Worm (Caenorhabditis elegans) whole organism, L3 larva: ENCODE results near the gene htas-1.

Experiments used
- aly-2 ChIP-seq: fragments of 150-350 bp; optimal IDR thresholded peaks from 2 replicates; lab custom pipeline; 2014; ENCODE audit warnings: missing biosample characterization, missing genetic modification characterization
- ama-1 ChIP-seq: fragments of 150-350 bp; optimal IDR thresholded peaks from 2 replicates; lab custom pipeline; 2018
- ceh-16 ChIP-seq: sonication (generic microtip); optimal IDR thresholded peaks from 2 replicates; lab custom pipeline; 2017; ENCODE audit warnings: missing biosample characterization, missing genetic modification characterization
- ceh-82 ChIP-seq: fragments of 150-350 bp; optimal IDR thresholded peaks from 2 replicates; lab custom pipeline; 2014; ENCODE audit warnings: missing biosample characterization, missing genetic modification characterization
- ceh-9 ChIP-seq: sonication (generic microtip); optimal IDR thresholded peaks from 2 replicates; lab custom pipeline; 2018; ENCODE audit warnings: missing biosample characterization, missing genetic modification characterization
- daf-12 ChIP-seq: fragments of 150-350 bp; optimal IDR thresholded peaks from 2 replicates; lab custom pipeline; 2014; ENCODE audit warnings: missing biosample characterization, missing genetic modification reagents, missing genetic modification characterization
- elt-1 ChIP-seq: fragments of 150-350 bp; optimal IDR thresholded peaks from 2 replicates; lab custom pipeline; 2014; ENCODE audit warnings: missing biosample characterization, missing genetic modification characterization
- elt-2 ChIP-seq: sonication (generic microtip); optimal IDR thresholded peaks from 2 replicates; lab custom pipeline; 2016; ENCODE audit warnings: missing genetic modification reagents, mild to moderate bottlenecking, missing genetic modification characterization, missing compliant biosample characterization
- elt-3 ChIP-seq, 3 experiments: fragments of 150-350 bp in 1 of 3; sonication (generic microtip) in 2 of 3; optimal IDR thresholded peaks; 2 replicates in 2 of 3; 4 replicates in 1 of 3; lab custom pipeline; 2014 to 2017; ENCODE audit warnings: missing biosample characterization in 3 of 3, missing genetic modification characterization in 3 of 3
- eor-1 ChIP-seq, 2 experiments: fragments of 150-350 bp; optimal IDR thresholded peaks; 2 replicates each; lab custom pipeline; 2014 to 2018; ENCODE audit warnings: missing biosample characterization in 2 of 2, missing genetic modification characterization in 2 of 2
- fkh-10 ChIP-seq: sonication (generic microtip); optimal IDR thresholded peaks from 2 replicates; lab custom pipeline; 2017; ENCODE audit warnings: missing biosample characterization, missing genetic modification reagents, missing genetic modification characterization
- fkh-2 ChIP-seq: fragments of 150-350 bp; optimal IDR thresholded peaks from 2 replicates; lab custom pipeline; 2014; ENCODE audit warnings: missing biosample characterization, missing genetic modification reagents, missing genetic modification characterization
- hmg-11 ChIP-seq: sonication (generic microtip); optimal IDR thresholded peaks from 2 replicates; lab custom pipeline; 2016; ENCODE audit warnings: missing genetic modification characterization, missing compliant biosample characterization
- jun-1 ChIP-seq: fragments of 150-350 bp; optimal IDR thresholded peaks from 2 replicates; lab custom pipeline; 2014; ENCODE audit warnings: missing biosample characterization, missing genetic modification reagents, missing genetic modification characterization
- lin-15B ChIP-seq: fragments of 150-350 bp; optimal IDR thresholded peaks from 2 replicates; lab custom pipeline; 2014; ENCODE audit warnings: missing biosample characterization, missing genetic modification characterization
- lsy-12 ChIP-seq: sonication (generic microtip); optimal IDR thresholded peaks from 2 replicates; lab custom pipeline; 2016; ENCODE audit warnings: mild to moderate bottlenecking, missing genetic modification characterization, missing compliant biosample characterization
- mdl-1 ChIP-seq: fragments of 150-350 bp; optimal IDR thresholded peaks from 2 replicates; lab custom pipeline; 2014; ENCODE audit warnings: missing biosample characterization, missing genetic modification characterization
- nhr-11 ChIP-seq: fragments of 150-350 bp; optimal IDR thresholded peaks from 2 replicates; lab custom pipeline; 2014; ENCODE audit warnings: missing biosample characterization, missing genetic modification characterization
- nhr-12 ChIP-seq: fragments of 150-350 bp; optimal IDR thresholded peaks from 2 replicates; lab custom pipeline; 2014; ENCODE audit warnings: missing biosample characterization, missing genetic modification characterization
- nhr-25 ChIP-seq: sonication (generic microtip); optimal IDR thresholded peaks from 2 replicates; lab custom pipeline; 2017; ENCODE audit warnings: missing biosample characterization, missing genetic modification characterization
- nhr-43 ChIP-seq: sonication (generic microtip); optimal IDR thresholded peaks from 2 replicates; lab custom pipeline; 2016; ENCODE audit warnings: mild to moderate bottlenecking, missing genetic modification characterization, missing compliant biosample characterization; ENCODE audit not compliant: poor library complexity, severe bottlenecking
- nhr-67 ChIP-seq: fragments of 150-350 bp; optimal IDR thresholded peaks from 2 replicates; lab custom pipeline; 2014; ENCODE audit warnings: missing biosample characterization, missing genetic modification characterization
- nhr-76 ChIP-seq: fragments of 150-350 bp; sonication (generic microtip); optimal IDR thresholded peaks from 5 replicates; lab custom pipeline; 2014; ENCODE audit warnings: missing biosample characterization, missing genetic modification characterization
- nhr-77 ChIP-seq: fragments of 150-350 bp; optimal IDR thresholded peaks from 2 replicates; lab custom pipeline; 2014; ENCODE audit warnings: missing biosample characterization, missing genetic modification characterization
- pha-4 ChIP-seq: fragments of 150-350 bp; optimal IDR thresholded peaks from 2 replicates; lab custom pipeline; 2014; ENCODE audit warnings: missing biosample characterization, missing genetic modification reagents, missing genetic modification characterization
- pqm-1 ChIP-seq: fragments of 150-350 bp; optimal IDR thresholded peaks from 2 replicates; lab custom pipeline; 2017; ENCODE audit warnings: missing biosample characterization, missing genetic modification characterization, inconsistent platforms
- skn-1 ChIP-seq: fragments of 150-350 bp; optimal IDR thresholded peaks from 2 replicates; lab custom pipeline; 2014; ENCODE audit warnings: missing biosample characterization, missing genetic modification characterization
- snpc-4 ChIP-seq: fragments of 150-350 bp; optimal IDR thresholded peaks from 2 replicates; lab custom pipeline; 2014; ENCODE audit warnings: missing biosample characterization, missing genetic modification characterization
- tbx-2 ChIP-seq: sonication (generic microtip); optimal IDR thresholded peaks from 2 replicates; lab custom pipeline; 2016; ENCODE audit warnings: mild to moderate bottlenecking, missing genetic modification characterization, missing compliant biosample characterization
- unc-39 ChIP-seq: sonication (generic microtip); optimal IDR thresholded peaks from 4 replicates; lab custom pipeline; 2017; ENCODE audit warnings: missing biosample characterization, missing genetic modification characterization
- unc-62 ChIP-seq: fragments of 150-350 bp; sonication (generic microtip); optimal IDR thresholded peaks from 4 replicates; lab custom pipeline; 2014; ENCODE audit warnings: missing biosample characterization, missing genetic modification reagents, missing genetic modification characterization
- zag-1 ChIP-seq: fragments of 150-350 bp; optimal IDR thresholded peaks from 2 replicates; lab custom pipeline; 2014; ENCODE audit warnings: missing biosample characterization, missing genetic modification characterization
- ztf-11 ChIP-seq: fragments of 150-350 bp; optimal IDR thresholded peaks from 2 replicates; lab custom pipeline; 2014; ENCODE audit warnings: missing biosample characterization, missing genetic modification characterization
- ztf-4 ChIP-seq: fragments of 150-350 bp; optimal IDR thresholded peaks from 2 replicates; lab custom pipeline; 2014; ENCODE audit warnings: missing biosample characterization, missing genetic modification characterization

The htas-1 gene

DNA sequence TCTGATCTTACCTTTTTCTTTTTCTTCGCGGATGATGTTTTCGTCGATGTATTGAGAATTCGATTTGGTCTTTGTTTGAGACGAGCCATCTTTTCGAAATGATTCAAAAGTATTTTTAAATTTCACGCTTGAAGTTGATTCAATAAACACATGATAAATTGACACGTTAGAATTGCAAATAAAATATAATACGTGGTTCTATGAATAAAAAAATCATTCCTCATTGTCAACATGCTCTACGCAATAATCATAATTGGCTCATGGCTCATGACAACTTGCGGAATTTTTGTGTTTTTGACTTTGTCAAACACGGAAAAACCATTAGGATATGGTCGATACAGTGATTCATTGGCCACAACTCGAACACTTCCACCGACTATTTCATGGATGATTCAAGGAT is at the start of gene htas-1, which contains the start of gene ZK1251.3:
Gene htas-1 (minus strand): TSS at position 101 of the 400 bp plus-strand sequence.
Gene ZK1251.3 (plus strand): TSS at position 226 of the 400 bp plus-strand sequence.
- no peak for TF ChIP-seq zag-1
- no peak for TF ChIP-seq eor-1 (tag; optimal IDR thresholded peaks at IDR 0.05; lab: Kevin White, UChicago)
- TF ChIP-seq nhr-12: no peak
- TF ChIP-seq lsy-12 (tag; lab: Kevin White, UChicago): no peak
- TF ChIP-seq daf-12 (tag; lab: Kevin White, UChicago): no peak
- TF ChIP-seq ama-1 (lab: Kevin White, UChicago): no peak
- no peak for TF ChIP-seq nhr-11 (tag; lab: Kevin White, UChicago)
- TF ChIP-seq nhr-25 (tag; lab: Kevin White, UChicago): no peak
- no peak for TF ChIP-seq nhr-43 (tag; lab: Kevin White, UChicago)
- TF ChIP-seq snpc-4 (tag; lab: Kevin White, UChicago): no peak
- TF ChIP-seq nhr-76 (tag; lab: Kevin White, UChicago): no peak
- TF ChIP-seq ztf-4 (tag; lab: Kevin White, UChicago): no peak

DNA sequence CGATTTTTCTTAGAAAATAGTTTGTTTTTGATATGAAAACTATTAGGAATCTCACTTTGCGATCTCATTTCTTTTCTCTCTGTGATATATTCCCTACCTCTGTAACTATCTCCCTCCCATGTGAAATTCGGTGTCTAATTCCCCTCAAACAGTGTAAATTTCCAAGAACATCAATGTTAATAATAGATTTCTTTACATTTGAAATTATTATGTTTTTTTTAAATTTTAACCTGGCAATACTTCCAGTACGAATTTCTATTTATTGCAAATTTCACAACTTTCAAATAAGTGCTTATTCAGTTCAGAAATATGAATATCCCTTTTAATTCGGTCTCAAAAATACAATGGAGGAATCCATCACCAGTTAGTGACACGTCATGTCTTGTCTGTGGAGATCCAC is 45.0 kb upstream of the htas-1 start, which contains the start of gene nhr-100:
Gene nhr-100 (plus strand): TSS at position 301 of the 400 bp plus-strand sequence.
- TF ChIP-seq elt-3 (tag; optimal IDR thresholded peaks at IDR 0.05; lab: Kevin White, UChicago) (no peak), pqm-1 (tag; lab: Kevin White, UChicago) (no peak), lsy-12 (tag; lab: Kevin White, UChicago) (no peak), pha-4 (tag; lab: Kevin White, UChicago) (no peak), nhr-67 (tag; lab: Kevin White, UChicago) (no peak), ceh-16 (tag; lab: Kevin White, UChicago) (no peak), nhr-77 (tag; lab: Kevin White, UChicago) (no peak), elt-2 (tag; lab: Kevin White, UChicago) (no peak), eor-1 (tag; optimal IDR thresholded peaks at IDR 0.05; lab: Kevin White, UChicago) (no peak), nhr-43 (tag; lab: Kevin White, UChicago) (no peak), unc-39 (tag; lab: Kevin White, UChicago) (no peak), mdl-1 (tag; lab: Kevin White, UChicago) (no peak), fkh-2 (no peak)
- TF ChIP-seq, all 47 proteins: peak for 0

DNA sequence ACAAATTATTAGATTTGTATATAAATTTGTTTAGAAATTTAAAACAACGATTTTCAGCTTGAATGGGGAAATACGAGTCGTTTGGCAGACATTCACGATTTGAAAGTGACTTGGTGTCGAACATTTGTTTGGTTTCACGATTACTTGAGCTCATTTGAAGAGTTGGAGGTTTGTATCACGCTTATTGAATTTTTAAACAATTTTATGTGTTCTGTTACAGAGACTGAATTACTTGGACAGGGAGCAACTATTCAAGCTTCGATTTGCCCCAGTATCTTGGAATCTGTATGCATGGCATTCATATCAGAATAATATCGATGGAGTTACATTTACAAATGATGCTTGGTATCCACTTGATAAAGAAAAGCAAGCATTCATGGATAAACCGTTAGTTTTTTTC is 43.9 kb upstream of the htas-1 start:
- TF ChIP-seq aly-2 (tag; lab: Kevin White, UChicago): no peak
- TF ChIP-seq unc-62 (GFP tag; lab: Kevin White, UChicago): no peak
- TF ChIP-seq ceh-82: no peak
- TF ChIP-seq ama-1 (lab: Kevin White, UChicago): no peak
- no peak for TF ChIP-seq lin-15B (tag; lab: Kevin White, UChicago)
- no peak for TF ChIP-seq hmg-11 (tag; lab: Kevin White, UChicago)
- no peak for TF ChIP-seq ceh-9
- TF ChIP-seq ztf-11 (tag; lab: Kevin White, UChicago): no peak
- TF ChIP-seq nhr-12: no peak
- TF ChIP-seq fkh-10 (GFP tag; lab: Kevin White, UChicago): no peak
- no peak for TF ChIP-seq nhr-76 (tag; lab: Kevin White, UChicago)
- TF ChIP-seq nhr-11 (tag; lab: Kevin White, UChicago): no peak
- no peak for TF ChIP-seq ztf-4 (tag; lab: Kevin White, UChicago)
- TF ChIP-seq skn-1 (tag; lab: Kevin White, UChicago): no peak
- TF ChIP-seq jun-1 (tag; lab: Kevin White, UChicago): no peak
- TF ChIP-seq elt-1 (tag; lab: Kevin White, UChicago): no peak

DNA sequence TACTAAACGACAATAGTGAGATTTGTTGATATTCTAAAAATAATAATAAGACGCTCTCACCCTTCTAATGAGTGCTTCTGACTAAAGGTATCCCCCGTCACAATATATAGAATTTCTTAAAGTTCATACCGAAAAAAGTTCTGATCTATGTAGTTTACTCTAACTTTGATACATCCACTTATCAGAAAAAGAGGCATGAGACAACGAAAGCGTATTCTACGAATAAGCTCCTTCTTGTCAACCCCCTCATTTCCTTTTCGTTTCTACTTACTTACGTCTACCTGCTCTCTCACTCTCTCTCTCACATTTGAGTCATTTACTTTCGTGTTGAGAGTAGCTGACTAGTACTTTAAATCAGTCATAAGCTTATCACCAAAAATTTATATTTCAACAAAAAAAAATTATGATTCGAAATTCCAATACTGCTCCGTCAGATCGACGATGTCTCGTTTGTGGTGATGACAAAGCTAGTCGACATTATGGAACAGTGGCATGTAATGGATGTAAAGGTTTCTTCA is 42.2 kb upstream of the htas-1 start:
- TF ChIP-seq ztf-11 (tag; lab: Kevin White, UChicago) (no peak), nhr-11 (tag; lab: Kevin White, UChicago) (peak; percentile 66)

DNA sequence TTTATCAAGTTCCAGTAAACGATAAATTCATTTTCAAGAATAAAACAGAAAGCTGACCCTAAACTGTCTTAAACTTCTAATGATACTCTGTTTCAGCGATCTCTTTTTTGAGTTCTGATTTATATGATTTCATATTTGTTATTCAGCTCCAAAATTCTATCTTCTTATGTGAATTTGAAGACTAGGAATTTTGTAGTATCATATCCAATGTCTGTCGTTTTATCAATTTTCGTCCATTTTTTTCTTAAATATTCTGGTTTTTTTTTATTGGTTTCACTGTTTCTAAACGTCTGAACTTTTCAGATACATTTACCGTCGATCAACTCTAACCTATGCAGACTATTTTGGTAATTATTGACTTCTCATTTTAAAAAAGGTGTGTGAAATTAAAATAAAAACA is 41.6 kb upstream of the htas-1 start, which contains the start of the genes nhr-138 and C28D4.18:
Gene nhr-138 (plus strand): TSS at position 304 of the 400 bp plus-strand sequence.
Gene C28D4.18 (plus strand): TSS at position 333 of the 400 bp plus-strand sequence.
- no peak for TF ChIP-seq eor-1 (tag; optimal IDR thresholded peaks at IDR 0.05; lab: Kevin White, UChicago)
- no peak for TF ChIP-seq hmg-11 (tag; lab: Kevin White, UChicago)
- TF ChIP-seq tbx-2 (tag; lab: Kevin White, UChicago): no peak
- TF ChIP-seq nhr-77 (tag; lab: Kevin White, UChicago): no peak
